Fruit fly (Drosophila melanogaster) whole organism, embryonic: ENCODE results near the gene CG7914.

Experiments
- BtbVII ChIP-seq: fragments of 200-800 bp; sonication (Bioruptor generic); optimal IDR thresholded peaks from 3 replicates; lab custom pipeline; 2017; ENCODE audit warnings: missing biosample characterization, mild to moderate bottlenecking, missing genetic modification characterization
- CG10543 ChIP-seq: fragments of 200-800 bp; sonication (Bioruptor generic); optimal IDR thresholded peaks from 3 replicates; lab custom pipeline; 2017; ENCODE audit warnings: missing biosample characterization, mild to moderate bottlenecking, missing genetic modification characterization, moderate library complexity
- CG11504 ChIP-seq: fragments of 200-800 bp; sonication (Bioruptor generic); optimal IDR thresholded peaks from 3 replicates; lab custom pipeline; 2019; ENCODE audit warnings: missing biosample characterization, mild to moderate bottlenecking, missing genetic modification characterization, moderate library complexity
- CG12299 ChIP-seq: fragments of 200-800 bp; sonication (Bioruptor generic); optimal IDR thresholded peaks from 2 replicates; lab custom pipeline; 2018; ENCODE audit warnings: missing biosample characterization, mild to moderate bottlenecking, missing genetic modification characterization
- CG1529 ChIP-seq: fragments of 200-800 bp; sonication (Bioruptor generic); optimal IDR thresholded peaks from 3 replicates; lab custom pipeline; 2018; ENCODE audit warnings: missing biosample characterization, missing genetic modification characterization
- CG17361 ChIP-seq: fragments of 200-800 bp; sonication (Bioruptor generic); IDR thresholded peaks from 3 replicates; pipeline ENCODE4 v1.3.6; 2022; ENCODE audit warnings: missing biosample characterization, missing genetic modification characterization
- CG18262 ChIP-seq: fragments of 200-800 bp; optimal IDR thresholded peaks from 3 replicates; lab custom pipeline; 2019; ENCODE audit warnings: missing biosample characterization, mild to moderate bottlenecking, missing genetic modification characterization, moderate library complexity
- CG3065 ChIP-seq: fragments of 200-800 bp; sonication (Bioruptor generic); optimal IDR thresholded peaks from 2 replicates; lab custom pipeline; 2016; ENCODE audit warnings: missing biosample characterization, missing genetic modification characterization
- CG31441 ChIP-seq: fragments of 200-800 bp; sonication (Bioruptor generic); IDR thresholded peaks from 2 replicates; pipeline ENCODE4 v1.3.6; 2022; ENCODE audit warnings: missing biosample characterization, missing genetic modification characterization
- CG4617 ChIP-seq: fragments of 200-800 bp; sonication (Bioruptor generic); optimal IDR thresholded peaks from 3 replicates; lab custom pipeline; 2016; ENCODE audit warnings: missing biosample characterization, missing genetic modification characterization, borderline replicate concordance
- CG6175 ChIP-seq: fragments of 200-800 bp; sonication (Bioruptor generic); IDR thresholded peaks from 3 replicates; pipeline ENCODE4 v1.3.6; 2022; ENCODE audit warnings: missing biosample characterization, missing genetic modification characterization
- CG6683 ChIP-seq: fragments of 200-800 bp; sonication (Bioruptor generic); optimal IDR thresholded peaks from 2 replicates; lab custom pipeline; 2017; ENCODE audit warnings: missing biosample characterization, mild to moderate bottlenecking, missing genetic modification characterization, missing genetic modification reagents
- CG6765 ChIP-seq: fragments of 200-800 bp; sonication (Bioruptor generic); optimal IDR thresholded peaks from 3 replicates; lab custom pipeline; 2017; ENCODE audit warnings: missing biosample characterization, mild to moderate bottlenecking, missing genetic modification characterization
- CG7556 ChIP-seq: fragments of 200-800 bp; sonication (Bioruptor generic); optimal IDR thresholded peaks from 2 replicates; lab custom pipeline; 2017; ENCODE audit warnings: missing biosample characterization, mild to moderate bottlenecking, missing genetic modification characterization
- CG8765 ChIP-seq: fragments of 200-800 bp; sonication (Bioruptor generic); IDR thresholded peaks from 2 replicates; pipeline ENCODE4 v1.3.6; 2022; ENCODE audit warnings: missing biosample characterization, missing genetic modification characterization
- CG8944 ChIP-seq: fragments of 200-800 bp; sonication (Bioruptor generic); optimal IDR thresholded peaks from 3 replicates; lab custom pipeline; 2016; ENCODE audit warnings: missing biosample characterization, missing genetic modification characterization
- CG9797 ChIP-seq: fragments of 200-800 bp; sonication (Bioruptor generic); optimal IDR thresholded peaks from 3 replicates; lab custom pipeline; 2018; ENCODE audit warnings: missing biosample characterization, mild to moderate bottlenecking, missing genetic modification characterization
- CG9876 ChIP-seq: fragments of 200-800 bp; sonication (Bioruptor generic); optimal IDR thresholded peaks from 2 replicates; lab custom pipeline; 2016; ENCODE audit warnings: missing biosample characterization, missing genetic modification characterization
- Doc2 ChIP-seq: fragments of 200-800 bp; sonication (Bioruptor generic); IDR thresholded peaks from 2 replicates; pipeline ENCODE4 v1.3.6; 2022; ENCODE audit warnings: missing biosample characterization, missing genetic modification characterization
- E2f1 ChIP-seq: fragments of 200-800 bp; sonication (Bioruptor generic); IDR thresholded peaks from 2 replicates; pipeline ENCODE4 v1.3.6; 2022; ENCODE audit warnings: missing biosample characterization, missing genetic modification characterization
- Hr39 ChIP-seq: fragments of >200 bp; optimal IDR thresholded peaks from 2 replicates; lab custom pipeline; 2017
- Hr78 ChIP-seq, 2 experiments: fragments of 200-800 bp in 1 of 2; fragments of >200 bp in 1 of 2; sonication (Bioruptor generic) in 1 of 2; optimal IDR thresholded peaks; 2 replicates each; lab custom pipeline; 2017 to 2019; ENCODE audit warnings: missing biosample characterization in 2 of 2, missing genetic modification characterization in 2 of 2, mild to moderate bottlenecking in 1 of 2, moderate library complexity in 1 of 2
- Jarid2 ChIP-seq: fragments of 200-800 bp; sonication (Bioruptor generic); optimal IDR thresholded peaks from 3 replicates; lab custom pipeline; 2017; ENCODE audit warnings: mild to moderate bottlenecking, missing biosample characterization, missing genetic modification reagents, missing genetic modification characterization
- NFAT ChIP-seq: fragments of 200-800 bp; sonication (Bioruptor generic); IDR thresholded peaks from 2 replicates; pipeline ENCODE4 v1.3.6; 2022; ENCODE audit warnings: missing biosample characterization, missing genetic modification characterization
- Pdp1 ChIP-seq, 2 experiments: fragments of 200-800 bp; sonication (Bioruptor generic); optimal IDR thresholded peaks; 3 replicates each; lab custom pipeline; 2016; ENCODE audit warnings: missing biosample characterization in 2 of 2, missing genetic modification characterization in 2 of 2, mild to moderate bottlenecking in 1 of 2, moderate library complexity in 1 of 2
- Ptx1 ChIP-seq: fragments of 200-800 bp; sonication (Bioruptor generic); IDR thresholded peaks from 2 replicates; pipeline ENCODE4 v1.3.6; 2022; ENCODE audit warnings: missing biosample characterization, missing genetic modification characterization
- Ssrp ChIP-seq: fragments of 200-800 bp; sonication (Bioruptor generic); optimal IDR thresholded peaks from 2 replicates; lab custom pipeline; 2018; ENCODE audit warnings: missing biosample characterization, mild to moderate bottlenecking, missing genetic modification characterization, moderate library complexity
- Tbp ChIP-seq: fragments of >200 bp; optimal IDR thresholded peaks from 2 replicates; lab custom pipeline; 2018; ENCODE audit warnings: missing biosample characterization, missing genetic modification characterization
- az2 ChIP-seq: fragments of 200-800 bp; sonication (Bioruptor generic); optimal IDR thresholded peaks from 3 replicates; lab custom pipeline; 2016; ENCODE audit warnings: missing biosample characterization, missing genetic modification characterization
- bsh ChIP-seq, 2 experiments: fragments of 200-800 bp; sonication (Bioruptor generic); optimal IDR thresholded peaks; 2 replicates each; lab custom pipeline; 2017 to 2018; ENCODE audit warnings: mild to moderate bottlenecking in 2 of 2, missing biosample characterization in 2 of 2, missing genetic modification characterization in 2 of 2, moderate library complexity in 1 of 2
- cg ChIP-seq: fragments of 200-800 bp; sonication (Bioruptor generic); optimal IDR thresholded peaks from 3 replicates; lab custom pipeline; 2019; ENCODE audit warnings: missing biosample characterization, mild to moderate bottlenecking, missing genetic modification characterization, moderate library complexity
- ci ChIP-seq: fragments of 200-800 bp; sonication (Bioruptor generic); IDR thresholded peaks from 3 replicates; pipeline ENCODE4 v1.3.6; 2022; ENCODE audit warnings: missing biosample characterization, missing genetic modification characterization
- crol ChIP-seq: fragments of 200-800 bp; sonication (Bioruptor generic); IDR thresholded peaks from 2 replicates; pipeline ENCODE4 v1.3.6; 2022; ENCODE audit warnings: missing biosample characterization, missing genetic modification characterization
- dmrt11E ChIP-seq: fragments of 200-800 bp; sonication (Bioruptor generic); optimal IDR thresholded peaks from 3 replicates; lab custom pipeline; 2018; ENCODE audit warnings: missing biosample characterization, mild to moderate bottlenecking, missing genetic modification characterization, moderate library complexity
- exex ChIP-seq: fragments of 200-800 bp; sonication (Bioruptor generic); optimal IDR thresholded peaks from 4 replicates; lab custom pipeline; 2018; ENCODE audit warnings: missing biosample characterization, mild to moderate bottlenecking, missing genetic modification characterization, moderate library complexity
- fd96Cb ChIP-seq: fragments of 200-800 bp; sonication (Bioruptor generic); optimal IDR thresholded peaks from 2 replicates; lab custom pipeline; 2018; ENCODE audit warnings: missing biosample characterization, mild to moderate bottlenecking, missing genetic modification characterization, moderate library complexity
- gem ChIP-seq: fragments of 200-800 bp; sonication (Bioruptor generic); optimal IDR thresholded peaks from 2 replicates; lab custom pipeline; 2019; ENCODE audit warnings: missing biosample characterization, mild to moderate bottlenecking, missing genetic modification characterization, moderate library complexity
- hkb ChIP-seq, 2 experiments: fragments of 200-800 bp in 1 of 2; fragments of >200 bp in 1 of 2; sonication (Bioruptor generic) in 1 of 2; IDR thresholded peaks in 1 of 2; optimal IDR thresholded peaks in 1 of 2; 2 replicates each; pipeline versions ENCODE4 v1.3.6 to Lab custom; 2017 to 2022; ENCODE audit warnings: missing biosample characterization in 1 of 2, missing genetic modification characterization in 1 of 2
- kah ChIP-seq: fragments of 200-800 bp; sonication (Bioruptor generic); optimal IDR thresholded peaks from 2 replicates; lab custom pipeline; 2018; ENCODE audit warnings: missing biosample characterization, mild to moderate bottlenecking, missing genetic modification characterization
- nmo ChIP-seq: fragments of 200-800 bp; sonication (Bioruptor generic); optimal IDR thresholded peaks from 2 replicates; lab custom pipeline; 2018; ENCODE audit warnings: missing biosample characterization, mild to moderate bottlenecking, missing genetic modification characterization, moderate library complexity
- org-1 ChIP-seq: fragments of 200-800 bp; sonication (Bioruptor generic); optimal IDR thresholded peaks from 2 replicates; lab custom pipeline; 2017; ENCODE audit warnings: missing biosample characterization, missing genetic modification characterization
- ranshi ChIP-seq: fragments of 200-800 bp; sonication (Bioruptor generic); IDR thresholded peaks from 2 replicates; pipeline ENCODE4 v1.3.6; 2022; ENCODE audit warnings: missing biosample characterization, missing genetic modification characterization
- ro ChIP-seq: fragments of 200-800 bp; sonication (Bioruptor generic); IDR thresholded peaks from 2 replicates; pipeline ENCODE4 v1.3.6; 2022; ENCODE audit warnings: missing biosample characterization, missing genetic modification characterization
- sd ChIP-seq: fragments of 200-800 bp; sonication (Bioruptor generic); optimal IDR thresholded peaks from 3 replicates; lab custom pipeline; 2018; ENCODE audit warnings: missing biosample characterization, mild to moderate bottlenecking, missing genetic modification characterization, moderate library complexity
- sens-2 ChIP-seq: fragments of 200-800 bp; sonication (Bioruptor generic); IDR thresholded peaks from 2 replicates; pipeline ENCODE4 v1.3.6; 2022; ENCODE audit warnings: missing biosample characterization, missing genetic modification characterization
- tna ChIP-seq: fragments of 200-800 bp; sonication (Bioruptor generic); IDR thresholded peaks from 2 replicates; pipeline ENCODE4 v1.3.6; 2022; ENCODE audit warnings: missing biosample characterization, missing genetic modification characterization; ENCODE audit not compliant: partially characterized antibody
- unc-4 ChIP-seq: fragments of 200-800 bp; sonication (Bioruptor generic); IDR thresholded peaks from 2 replicates; pipeline ENCODE4 v1.3.6; 2022; ENCODE audit warnings: missing biosample characterization, missing genetic modification characterization; ENCODE audit not compliant: partially characterized antibody
- vvl ChIP-seq: fragments of 200-800 bp; sonication (Bioruptor generic); IDR thresholded peaks from 2 replicates; pipeline ENCODE4 v1.3.6; 2022; ENCODE audit warnings: missing biosample characterization, missing genetic modification characterization

CG7914 gene

DNA sequence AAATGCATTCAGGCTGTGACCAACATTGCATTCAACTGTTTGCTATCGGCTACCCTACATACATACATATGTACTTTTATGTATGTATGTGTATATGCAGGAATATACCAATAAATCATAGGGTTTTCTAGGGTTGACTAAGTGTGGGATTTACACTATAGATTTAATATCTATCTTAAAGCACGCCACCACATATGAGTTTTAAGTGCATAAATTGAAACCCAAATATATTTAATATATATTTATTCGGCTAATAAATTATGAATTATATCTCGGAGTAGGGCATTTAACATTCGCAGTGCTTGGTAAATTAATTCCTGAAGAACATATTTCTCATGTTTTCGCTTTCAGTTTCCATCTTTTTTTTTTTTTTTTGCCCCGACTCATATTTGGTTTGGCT, 33.3 kb downstream of the CG7914 start (continued):
- TF ChIP-seq CG1529 (peak; percentile 26), CG6175 (GFP tag; lab: Robert Waterston, UW) (no peak), unc-4 (no peak), fd96Cb (tag; lab: Kevin White, UChicago) (peak; percentile 6), az2 (GFP tag; lab: Kevin White, UChicago) (peak; percentile 14), Ssrp (peak; percentile 45), Doc2 (no peak)

DNA sequence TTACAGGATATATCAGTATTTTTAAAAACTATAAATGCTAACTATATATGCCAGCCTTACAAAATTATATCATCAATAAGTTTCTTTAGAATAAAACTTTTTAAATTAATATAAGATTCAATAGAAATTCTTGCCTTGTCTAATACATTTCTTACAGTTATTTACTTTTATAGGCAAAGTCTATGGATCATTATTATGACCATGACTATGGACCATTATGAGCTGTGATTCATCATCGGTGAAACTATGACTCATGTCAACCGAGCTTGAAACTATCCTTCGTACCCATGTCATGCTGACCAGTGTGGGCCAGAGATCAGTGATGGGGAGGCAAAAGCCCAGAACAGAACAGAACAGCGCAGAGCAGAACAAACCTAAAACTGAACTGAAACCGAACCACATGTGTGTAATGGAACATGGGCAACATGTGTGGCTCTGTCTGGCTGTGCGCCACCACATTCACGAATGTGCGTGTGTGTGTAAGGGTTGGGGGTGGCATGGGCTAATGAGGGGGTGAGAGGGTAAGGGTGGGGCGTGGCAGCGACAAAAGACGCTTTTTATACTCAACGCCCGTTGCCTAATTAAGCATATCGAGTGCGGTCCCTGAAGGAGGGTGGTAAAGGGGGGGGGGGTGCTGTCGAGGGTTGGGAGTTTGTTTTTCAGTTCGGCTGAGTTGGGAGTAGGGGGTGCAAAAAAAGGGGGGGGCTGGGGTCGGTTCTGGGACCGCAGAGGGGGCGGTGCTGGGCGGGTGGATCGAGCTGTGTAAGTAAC, 34.5 kb downstream of the CG7914 start:
- TF ChIP-seq CG12299 (tag; lab: Kevin White, UChicago) = no peak
- peak in 1 of 2 experiments; percentile 69 for TF ChIP-seq Hr78 (GFP tag; optimal IDR thresholded peaks at IDR 0.05; lab: Kevin White, UChicago)
- TF ChIP-seq Hr39 = no peak
- no peak for TF ChIP-seq CG9797
- no peak for TF ChIP-seq Jarid2 (GFP tag; lab: Kevin White, UChicago)
- no peak for TF ChIP-seq Tbp (GFP tag; lab: Kevin White, UChicago)
- TF ChIP-seq CG4617 (GFP tag; lab: Kevin White, UChicago) = no peak
- TF ChIP-seq kah (GFP tag; lab: Kevin White, UChicago) = no peak
- TF ChIP-seq CG17361 (GFP tag; lab: Robert Waterston, UW) = peak; percentile 56; the same call in 2 of the 3 replicates
- no peak for TF ChIP-seq E2f1
- TF ChIP-seq CG9876 (GFP tag; lab: Kevin White, UChicago) = no peak
- TF ChIP-seq CG6683 (GFP tag; lab: Kevin White, UChicago) = no peak
- TF ChIP-seq tna (GFP tag; lab: Robert Waterston, UW) = 0 out of 2 replicates have a peak, but pooled peaks have one; percentile 29
- no peak for TF ChIP-seq BtbVII (GFP tag; lab: Kevin White, UChicago)
- TF ChIP-seq CG8765 = no peak
- TF ChIP-seq ranshi (GFP tag; lab: Robert Waterston, UW) = 0 out of 2 replicates have a peak, but pooled peaks have one; percentile 13
- no peak for TF ChIP-seq exex
- TF ChIP-seq sens-2 (GFP tag; lab: Robert Waterston, UW) = no peak
- TF ChIP-seq CG31441 (GFP tag; lab: Robert Waterston, UW) = 0 out of 2 replicates have a peak, but pooled peaks have one; percentile 23
- TF ChIP-seq CG10543 = peak; percentile 11
- TF ChIP-seq crol = peak; percentile 93
- peak; percentile 54 for TF ChIP-seq CG7556 (GFP tag; lab: Kevin White, UChicago)
- peak; percentile 19 for TF ChIP-seq dmrt11E (tag; lab: Kevin White, UChicago)
- TF ChIP-seq gem (tag; lab: Kevin White, UChicago) = peak; percentile 29
- no peak for TF ChIP-seq vvl (GFP tag; lab: Robert Waterston, UW)
- TF ChIP-seq sd (tag; lab: Kevin White, UChicago) = no peak
- no peak for TF ChIP-seq Ptx1 (GFP tag; lab: Robert Waterston, UW)
- TF ChIP-seq CG6765 = no peak
- TF ChIP-seq nmo (GFP tag; lab: Kevin White, UChicago) = peak; percentile 11
- peak; percentile 33 for TF ChIP-seq CG11504
- TF ChIP-seq Pdp1 (GFP tag; optimal IDR thresholded peaks at IDR 0.05; lab: Kevin White, UChicago) = no peak
- no peak for TF ChIP-seq ro (GFP tag; lab: Robert Waterston, UW)
- TF ChIP-seq org-1 (GFP tag; lab: Kevin White, UChicago) = no peak
- TF ChIP-seq CG8944 = no peak
- TF ChIP-seq NFAT (GFP tag; lab: Robert Waterston, UW) = no peak
- TF ChIP-seq CG18262 (tag; lab: Kevin White, UChicago) = peak; percentile 53
- peak; percentile 14; the same call in 1 of the 3 replicates for TF ChIP-seq ci (GFP tag; lab: Robert Waterston, UW)
- peak; percentile 45 for TF ChIP-seq cg
- peak in 1 of 2 experiments; percentile 24 for TF ChIP-seq bsh (GFP tag; optimal IDR thresholded peaks at IDR 0.05; lab: Kevin White, UChicago)
- no peak for TF ChIP-seq CG3065 (GFP tag; lab: Kevin White, UChicago)
- no peak for TF ChIP-seq hkb (optimal IDR thresholded peaks at IDR 0.05; lab: Kevin White, UChicago)
- no peak for TF ChIP-seq hkb (GFP tag; IDR thresholded peaks at IDR 0.05; lab: Robert Waterston, UW)
